Fruit fly (Drosophila melanogaster) whole organism, embryonic: Measurements from ENCODE around the gene CG14352.

ENCODE experiments used
- Bteb2 ChIP-seq: fragments of 200-800 bp; sonication (Bioruptor generic); optimal IDR thresholded peaks from 2 replicates; lab custom pipeline; 2016; ENCODE audit warnings: missing biosample characterization, missing genetic modification characterization
- CG12155 ChIP-seq: fragments of 200-800 bp; sonication (Bioruptor generic); optimal IDR thresholded peaks from 3 replicates; lab custom pipeline; 2016; ENCODE audit warnings: missing biosample characterization, missing genetic modification characterization
- CG12299 ChIP-seq: fragments of 200-800 bp; sonication (Bioruptor generic); optimal IDR thresholded peaks from 2 replicates; lab custom pipeline; 2018; ENCODE audit warnings: missing biosample characterization, mild to moderate bottlenecking, missing genetic modification characterization
- CG1529 ChIP-seq: fragments of 200-800 bp; sonication (Bioruptor generic); optimal IDR thresholded peaks from 3 replicates; lab custom pipeline; 2018; ENCODE audit warnings: missing biosample characterization, missing genetic modification characterization
- CG16813 ChIP-seq: fragments of 200-800 bp; sonication (Bioruptor generic); IDR thresholded peaks from 3 replicates; pipeline ENCODE4 v1.3.6; 2022; ENCODE audit warnings: missing biosample characterization, missing genetic modification characterization; ENCODE audit not compliant: partially characterized antibody
- CG16863 ChIP-seq: fragments of 200-800 bp; sonication (Bioruptor generic); optimal IDR thresholded peaks from 3 replicates; lab custom pipeline; 2016; ENCODE audit warnings: missing biosample characterization, missing genetic modification characterization
- CG17912 ChIP-seq: fragments of 200-800 bp; sonication (Bioruptor generic); optimal IDR thresholded peaks from 2 replicates; lab custom pipeline; 2018; ENCODE audit warnings: missing biosample characterization, mild to moderate bottlenecking, missing genetic modification characterization
- CG18599 ChIP-seq: fragments of 200-800 bp; sonication (Bioruptor generic); optimal IDR thresholded peaks from 3 replicates; lab custom pipeline; 2017; ENCODE audit warnings: missing biosample characterization, missing genetic modification characterization, mild to moderate bottlenecking, moderate library complexity, missing genetic modification reagents
- CG2116 ChIP-seq: fragments of 200-800 bp; sonication (Bioruptor generic); optimal IDR thresholded peaks from 3 replicates; lab custom pipeline; 2018; ENCODE audit warnings: missing biosample characterization, mild to moderate bottlenecking, missing genetic modification characterization
- CG2120 ChIP-seq: fragments of 200-800 bp; sonication (Bioruptor generic); optimal IDR thresholded peaks from 3 replicates; lab custom pipeline; 2016; ENCODE audit warnings: missing biosample characterization, missing genetic modification characterization
- CG2129 ChIP-seq: fragments of 200-800 bp; sonication (Bioruptor generic); IDR thresholded peaks from 2 replicates; pipeline ENCODE4 v1.3.6; 2022; ENCODE audit warnings: missing biosample characterization, missing genetic modification characterization; ENCODE audit not compliant: partially characterized antibody
- CG2199 ChIP-seq: fragments of 200-800 bp; sonication (Bioruptor generic); IDR thresholded peaks from 3 replicates; pipeline ENCODE4 v1.3.6; 2022; ENCODE audit warnings: missing biosample characterization, missing genetic modification characterization
- CG2712 ChIP-seq: fragments of 200-800 bp; optimal IDR thresholded peaks from 3 replicates; lab custom pipeline; 2019; ENCODE audit warnings: missing biosample characterization, mild to moderate bottlenecking, missing genetic modification characterization, moderate library complexity
- CG2889 ChIP-seq: fragments of 200-800 bp; sonication (Bioruptor generic); IDR thresholded peaks from 3 replicates; pipeline ENCODE4 v1.3.6; 2022; ENCODE audit warnings: missing biosample characterization, missing genetic modification characterization
- CG6791 ChIP-seq: fragments of 200-800 bp; sonication (Bioruptor generic); IDR thresholded peaks from 3 replicates; pipeline ENCODE4 v1.3.6; 2022; ENCODE audit warnings: missing biosample characterization, missing genetic modification characterization; ENCODE audit not compliant: partially characterized antibody
- CG8765 ChIP-seq: fragments of 200-800 bp; sonication (Bioruptor generic); IDR thresholded peaks from 2 replicates; pipeline ENCODE4 v1.3.6; 2022; ENCODE audit warnings: missing biosample characterization, missing genetic modification characterization
- CkIIα-i1 ChIP-seq: fragments of 200-800 bp; sonication (Bioruptor generic); IDR thresholded peaks from 2 replicates; pipeline ENCODE4 v1.3.6; 2022; ENCODE audit warnings: missing biosample characterization, missing genetic modification characterization
- Dip2 ChIP-seq: fragments of 200-800 bp; sonication (Bioruptor generic); IDR thresholded peaks from 2 replicates; pipeline ENCODE4 v1.3.6; 2022; ENCODE audit warnings: missing biosample characterization, missing genetic modification characterization
- E2f1 ChIP-seq: fragments of 200-800 bp; sonication (Bioruptor generic); IDR thresholded peaks from 2 replicates; pipeline ENCODE4 v1.3.6; 2022; ENCODE audit warnings: missing biosample characterization, missing genetic modification characterization
- Hey ChIP-seq: fragments of 200-800 bp; sonication (Bioruptor generic); optimal IDR thresholded peaks from 3 replicates; lab custom pipeline; 2018; ENCODE audit warnings: missing biosample characterization, mild to moderate bottlenecking, missing genetic modification characterization
- HmgZ ChIP-seq: fragments of 200-800 bp; sonication (Bioruptor generic); optimal IDR thresholded peaks from 2 replicates; lab custom pipeline; 2018; ENCODE audit warnings: missing biosample characterization, mild to moderate bottlenecking, missing genetic modification characterization
- Hr39 ChIP-seq: fragments of >200 bp; optimal IDR thresholded peaks from 2 replicates; lab custom pipeline; 2017
- MESR4 ChIP-seq: fragments of 200-800 bp; sonication (Bioruptor generic); optimal IDR thresholded peaks from 2 replicates; lab custom pipeline; 2018; ENCODE audit warnings: missing biosample characterization, mild to moderate bottlenecking, missing genetic modification characterization, moderate library complexity
- Mad ChIP-seq: fragments of 200-800 bp; sonication (Bioruptor generic); optimal IDR thresholded peaks from 2 replicates; lab custom pipeline; 2016; ENCODE audit warnings: missing biosample characterization, missing genetic modification characterization
- NK7.1 ChIP-seq: fragments of 200-800 bp; sonication (Bioruptor generic); optimal IDR thresholded peaks from 3 replicates; lab custom pipeline; 2016; ENCODE audit warnings: missing biosample characterization, missing genetic modification characterization
- Spps ChIP-seq: fragments of 200-800 bp; sonication (Bioruptor generic); optimal IDR thresholded peaks from 2 replicates; lab custom pipeline; 2018; ENCODE audit warnings: missing biosample characterization, mild to moderate bottlenecking, missing genetic modification characterization
- Ssrp ChIP-seq: fragments of 200-800 bp; sonication (Bioruptor generic); optimal IDR thresholded peaks from 2 replicates; lab custom pipeline; 2018; ENCODE audit warnings: missing biosample characterization, mild to moderate bottlenecking, missing genetic modification characterization, moderate library complexity
- Xrp1 ChIP-seq: fragments of 200-800 bp; sonication (Bioruptor generic); IDR thresholded peaks from 2 replicates; pipeline ENCODE4 v1.3.6; 2022; ENCODE audit warnings: missing biosample characterization, missing genetic modification characterization
- ac ChIP-seq: fragments of 200-800 bp; sonication (Bioruptor generic); optimal IDR thresholded peaks from 3 replicates; lab custom pipeline; 2017; ENCODE audit warnings: missing biosample characterization, mild to moderate bottlenecking, missing genetic modification characterization
- chinmo ChIP-seq: fragments of 200-800 bp; sonication (Bioruptor generic); IDR thresholded peaks from 4 replicates; pipeline ENCODE4 v1.3.6; 2022; ENCODE audit warnings: missing biosample characterization, missing genetic modification characterization; ENCODE audit not compliant: partially characterized antibody
- dan ChIP-seq: fragments of 200-800 bp; sonication (Bioruptor generic); IDR thresholded peaks from 2 replicates; pipeline ENCODE4 v1.3.6; 2022; ENCODE audit warnings: missing biosample characterization, missing genetic modification characterization
- dmrt99B ChIP-seq: fragments of 200-800 bp; sonication (Bioruptor generic); optimal IDR thresholded peaks from 2 replicates; lab custom pipeline; 2018; ENCODE audit warnings: missing biosample characterization, mild to moderate bottlenecking, missing genetic modification characterization, moderate library complexity
- dpn ChIP-seq, 2 experiments: fragments of 200-800 bp; sonication (Bioruptor generic); optimal IDR thresholded peaks; 3 replicates each; lab custom pipeline; 2016; ENCODE audit warnings: missing biosample characterization in 2 of 2, missing genetic modification characterization in 2 of 2
- ems ChIP-seq: fragments of 200-800 bp; sonication (Bioruptor generic); optimal IDR thresholded peaks from 3 replicates; lab custom pipeline; 2016; ENCODE audit warnings: missing biosample characterization, missing genetic modification characterization
- en ChIP-seq: fragments of 200-800 bp; sonication (Bioruptor generic); optimal IDR thresholded peaks from 2 replicates; lab custom pipeline; 2016; ENCODE audit warnings: missing biosample characterization, missing genetic modification characterization
- esg ChIP-seq: fragments of 200-800 bp; sonication (Bioruptor generic); conservative IDR thresholded peaks from 2 replicates; pipeline ENCODE4 v1.3.6; 2022; ENCODE audit warnings: missing biosample characterization, missing genetic modification characterization
- eyg ChIP-seq: fragments of 200-800 bp; sonication (Bioruptor generic); optimal IDR thresholded peaks from 3 replicates; lab custom pipeline; 2016; ENCODE audit warnings: missing biosample characterization, missing genetic modification characterization
- insv ChIP-seq, 2 experiments: fragments of 200-800 bp; sonication (Bioruptor generic); optimal IDR thresholded peaks; 3 replicates each; lab custom pipeline; 2016 to 2018; ENCODE audit warnings: missing biosample characterization in 2 of 2, missing genetic modification characterization in 2 of 2
- jumu ChIP-seq: fragments of 200-800 bp; sonication (Bioruptor generic); optimal IDR thresholded peaks from 3 replicates; lab custom pipeline; 2016; ENCODE audit warnings: missing biosample characterization, missing genetic modification characterization
- lmd ChIP-seq: fragments of 200-800 bp; sonication (Bioruptor generic); IDR thresholded peaks from 2 replicates; pipeline ENCODE4 v1.3.6; 2022; ENCODE audit warnings: missing biosample characterization, missing genetic modification characterization
- nerfin-2 ChIP-seq: fragments of 200-800 bp; sonication (Bioruptor generic); IDR thresholded peaks from 2 replicates; pipeline ENCODE4 v1.3.6; 2022; ENCODE audit warnings: missing biosample characterization, missing genetic modification characterization; ENCODE audit not compliant: partially characterized antibody
- pb ChIP-seq: fragments of 200-800 bp; sonication (Bioruptor generic); optimal IDR thresholded peaks from 3 replicates; lab custom pipeline; 2016; ENCODE audit warnings: missing biosample characterization, missing genetic modification characterization
- ranshi ChIP-seq: fragments of 200-800 bp; sonication (Bioruptor generic); IDR thresholded peaks from 2 replicates; pipeline ENCODE4 v1.3.6; 2022; ENCODE audit warnings: missing biosample characterization, missing genetic modification characterization
- repo ChIP-seq: fragments of 200-800 bp; sonication (Bioruptor generic); optimal IDR thresholded peaks from 2 replicates; lab custom pipeline; 2016; ENCODE audit warnings: missing biosample characterization, missing genetic modification characterization
- run ChIP-seq: fragments of 200-800 bp; sonication (Bioruptor generic); optimal IDR thresholded peaks from 3 replicates; lab custom pipeline; 2018; ENCODE audit warnings: missing biosample characterization, mild to moderate bottlenecking, missing genetic modification characterization
- salm ChIP-seq: fragments of 200-800 bp; sonication (Bioruptor generic); optimal IDR thresholded peaks from 2 replicates; lab custom pipeline; 2018; ENCODE audit warnings: missing biosample characterization, mild to moderate bottlenecking, missing genetic modification characterization
- trem ChIP-seq: fragments of 200-800 bp; optimal IDR thresholded peaks from 3 replicates; lab custom pipeline; 2019; ENCODE audit warnings: missing biosample characterization, mild to moderate bottlenecking, missing genetic modification characterization, moderate library complexity
- ttk ChIP-seq: fragments of 200-800 bp; sonication (Bioruptor generic); IDR thresholded peaks from 2 replicates; pipeline ENCODE4 v2.1.2; 2022; ENCODE audit warnings: missing biosample characterization, missing genetic modification characterization
- tup ChIP-seq: fragments of 200-800 bp; sonication (Bioruptor generic); optimal IDR thresholded peaks from 2 replicates; lab custom pipeline; 2016; ENCODE audit warnings: missing biosample characterization, mild to moderate bottlenecking, missing genetic modification characterization, moderate library complexity
- usp ChIP-seq: fragments of >200 bp; optimal IDR thresholded peaks from 2 replicates; lab custom pipeline; 2017; ENCODE audit warnings: missing biosample characterization, missing genetic modification characterization
- wdn ChIP-seq: fragments of 200-800 bp; sonication (Bioruptor generic); IDR thresholded peaks from 2 replicates; pipeline ENCODE4 v1.3.6; 2022; ENCODE audit warnings: missing biosample characterization, missing genetic modification characterization

The CG14352 gene

DNA sequence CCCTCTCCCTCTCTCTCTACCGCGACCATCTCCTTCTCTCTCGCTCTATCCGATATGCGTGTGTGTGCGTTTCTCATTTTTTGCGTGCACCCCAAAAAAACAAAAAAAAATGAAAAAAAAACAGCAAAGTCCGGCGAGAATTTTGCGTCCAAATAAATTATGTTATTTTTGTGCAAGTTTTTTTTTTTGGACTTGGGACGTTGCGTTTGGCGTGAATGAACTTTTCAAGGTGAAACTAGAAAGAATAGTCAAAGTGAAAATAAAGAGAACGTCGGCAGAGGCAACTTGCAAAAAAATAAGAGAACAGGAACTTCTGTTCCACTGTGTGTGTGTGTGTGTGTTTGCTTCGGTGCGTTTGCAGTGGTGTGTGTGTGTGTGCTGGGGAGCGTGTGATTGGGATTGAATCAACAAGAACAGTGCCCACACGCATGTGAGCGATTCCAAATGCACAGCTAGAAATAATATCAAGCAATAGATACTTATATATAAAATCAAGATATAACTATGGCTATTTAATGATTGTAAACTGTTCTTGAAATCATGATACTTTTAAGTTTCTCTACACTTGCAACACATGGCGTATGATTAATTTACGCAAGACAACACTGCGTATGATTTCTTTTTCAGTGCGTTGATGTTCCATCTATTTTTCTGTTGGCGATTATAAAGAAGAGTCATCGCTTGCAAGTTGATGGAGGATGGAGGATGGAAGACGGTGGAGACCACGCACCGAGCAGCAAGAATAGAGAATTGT lies 18.2 kb downstream of the CG14352 start (continued):
- peak; percentile 97 for TF ChIP-seq chinmo (GFP tag; lab: Robert Waterston, UW)
- no peak for TF ChIP-seq CG2116 (GFP tag; lab: Kevin White, UChicago)
- no peak for TF ChIP-seq salm (tag; lab: Kevin White, UChicago)
- TF ChIP-seq eyg (GFP tag; lab: Kevin White, UChicago) = no peak
- peak; percentile 8 for TF ChIP-seq Ssrp (tag; lab: Kevin White, UChicago)
- TF ChIP-seq CG16813 (GFP tag; lab: Robert Waterston, UW) = no peak
- TF ChIP-seq nerfin-2 = no peak
- peak; percentile 65 for TF ChIP-seq lmd
- no peak for TF ChIP-seq CG6791 (GFP tag; lab: Robert Waterston, UW)
- no peak for TF ChIP-seq pb
- no peak for TF ChIP-seq usp (GFP tag; lab: Kevin White, UChicago)
- peak; percentile 12 for TF ChIP-seq ems (GFP tag; lab: Kevin White, UChicago)
- TF ChIP-seq MESR4 (GFP tag; lab: Kevin White, UChicago) = no peak
- TF ChIP-seq jumu (GFP tag; lab: Kevin White, UChicago) = no peak
- peak; percentile 24 to 50 for TF ChIP-seq dpn (GFP tag; optimal IDR thresholded peaks at IDR 0.05; lab: Kevin White, UChicago)
- TF ChIP-seq Hey (tag; lab: Kevin White, UChicago) = no peak
- TF ChIP-seq CG2712 (tag; lab: Kevin White, UChicago) = peak; percentile 51
- TF ChIP-seq repo (GFP tag; lab: Kevin White, UChicago) = no peak
- peak; percentile 72 for TF ChIP-seq CG18599 (GFP tag; lab: Kevin White, UChicago)
- TF ChIP-seq esg (GFP tag; lab: Robert Waterston, UW) = peak; percentile 52
- no peak for TF ChIP-seq trem (tag; lab: Kevin White, UChicago)
- TF ChIP-seq CG12299 = peak; percentile 35
- TF ChIP-seq E2f1 (GFP tag; lab: Robert Waterston, UW) = peak; percentile 62
- TF ChIP-seq CG12155 (GFP tag; lab: Kevin White, UChicago) = peak; percentile 42
- TF ChIP-seq Mad (GFP tag; lab: Kevin White, UChicago) = no peak
- TF ChIP-seq CkIIα-i1 (GFP tag; lab: Robert Waterston, UW) = no peak
- peak; percentile 70 for TF ChIP-seq dmrt99B (tag; lab: Kevin White, UChicago)
- peak; percentile 45; the same call in 1 of the 2 replicates for TF ChIP-seq ranshi (GFP tag; lab: Robert Waterston, UW)
- no peak for TF ChIP-seq Dip2 (GFP tag; lab: Robert Waterston, UW)
- TF ChIP-seq NK7.1 (GFP tag; lab: Kevin White, UChicago) = no peak
- TF ChIP-seq ac (GFP tag; lab: Kevin White, UChicago) = no peak
- peak; percentile 55 for TF ChIP-seq HmgZ (tag; lab: Kevin White, UChicago)
- no peak for TF ChIP-seq CG2199 (GFP tag; lab: Robert Waterston, UW)
- no peak; the same call in 1 of the 2 replicates for TF ChIP-seq CG8765 (GFP tag; lab: Robert Waterston, UW)
- 0 out of 2 replicates have a peak, but pooled peaks have one; percentile 36 for TF ChIP-seq ttk (GFP tag; lab: Robert Waterston, UW)
- TF ChIP-seq Hr39 (lab: Kevin White, UChicago) = no peak
- no peak for TF ChIP-seq CG17912 (GFP tag; lab: Kevin White, UChicago)
- TF ChIP-seq CG1529 = no peak
- no peak for TF ChIP-seq tup (GFP tag; lab: Kevin White, UChicago)
- no peak for TF ChIP-seq CG2129 (GFP tag; lab: Robert Waterston, UW)
- peak; percentile 17; the same call in 1 of the 2 replicates for TF ChIP-seq Xrp1 (GFP tag; lab: Robert Waterston, UW)
- no peak for TF ChIP-seq insv (GFP tag; optimal IDR thresholded peaks at IDR 0.05; lab: Kevin White, UChicago)
- TF ChIP-seq run (tag; lab: Kevin White, UChicago) = no peak
- TF ChIP-seq CG2889 (GFP tag; lab: Robert Waterston, UW) = no peak
- TF ChIP-seq CG16863 = no peak
- no peak for TF ChIP-seq dan (GFP tag; lab: Robert Waterston, UW)
- peak; percentile 77 for TF ChIP-seq CG2120 (GFP tag; lab: Kevin White, UChicago)
- TF ChIP-seq wdn (GFP tag; lab: Robert Waterston, UW) = no peak
- TF ChIP-seq en (GFP tag; lab: Kevin White, UChicago) = no peak
- TF ChIP-seq Spps (tag; lab: Kevin White, UChicago) = no peak
- TF ChIP-seq Bteb2 (GFP tag; lab: Kevin White, UChicago) = peak; percentile 14
